Worm (Caenorhabditis elegans): ENCODE results near the gene srg-21.

Gene srg-21

ce11 chrII:3076915-3077314 lies 14.3 kb downstream of the srg-21 start, which contains the start of gene Y25C1A.8:
TSS of gene Y25C1A.8 (minus strand) at chrII:3076959.
- no peak for TF ChIP-seq hlh-8 (tag; optimal IDR thresholded peaks at IDR 0.05)
- peak; percentile 34 for TF ChIP-seq ceh-2 (tag; optimal IDR thresholded peaks at IDR 0.05)
- no peak for TF ChIP-seq pha-4 (tag; optimal IDR thresholded peaks at IDR 0.05)
- peak; percentile 59 for TF ChIP-seq rnt-1 (tag; optimal IDR thresholded peaks at IDR 0.05)
- TF ChIP-seq hlh-30 (tag; optimal IDR thresholded peaks at IDR 0.05; ENCODE audit: insufficient read depth) = peak; percentile 82
- peak; percentile 94 for TF ChIP-seq nfya-1 (tag; optimal IDR thresholded peaks at IDR 0.05)
- no peak for TF ChIP-seq elt-4 (tag; optimal IDR thresholded peaks at IDR 0.05)
- no peak for TF ChIP-seq nhr-232 (tag; optimal IDR thresholded peaks at IDR 0.05)
- TF ChIP-seq ceh-14 (tag; optimal IDR thresholded peaks at IDR 0.05) = peak; percentile 38
- peak; percentile 35 for TF ChIP-seq C08G9.2 (tag; optimal IDR thresholded peaks at IDR 0.05)
- TF ChIP-seq ceh-19 (GFP tag; optimal IDR thresholded peaks at IDR 0.05) = peak; percentile 42
- no peak for TF ChIP-seq dmd-4 (tag; optimal IDR thresholded peaks at IDR 0.05; ENCODE audit: borderline replicate concordance)
- TF ChIP-seq T23F11.4 (GFP tag; optimal IDR thresholded peaks at IDR 0.05) = peak; percentile 41
- peak; percentile 93 for TF ChIP-seq ceh-34 (tag; optimal IDR thresholded peaks at IDR 0.05)
- no peak for TF ChIP-seq hlh-13 (GFP tag; optimal IDR thresholded peaks at IDR 0.05)
- TF ChIP-seq ceh-31 (tag; optimal IDR thresholded peaks at IDR 0.05) = peak; percentile 79
- TF ChIP-seq dve-1 (tag; optimal IDR thresholded peaks at IDR 0.05) = no peak
- TF ChIP-seq unc-55 (GFP tag; optimal IDR thresholded peaks at IDR 0.05) = peak; percentile 71
- no peak for TF ChIP-seq F13H6.1 (tag; optimal IDR thresholded peaks at IDR 0.05)
- TF ChIP-seq tbx-2 (tag; optimal IDR thresholded peaks at IDR 0.05) = peak; percentile 63
- TF ChIP-seq pax-1 (tag; optimal IDR thresholded peaks at IDR 0.05) = no peak
- no peak for TF ChIP-seq K09A11.1 (tag; optimal IDR thresholded peaks at IDR 0.05; ENCODE audit: insufficient read depth)
- peak; percentile 38 for TF ChIP-seq ceh-6 (GFP tag; optimal IDR thresholded peaks at IDR 0.05)
- peak; percentile 15 for TF ChIP-seq unc-86 (tag; optimal IDR thresholded peaks at IDR 0.05)
- peak; percentile 15 for TF ChIP-seq che-1 (tag; optimal IDR thresholded peaks at IDR 0.05)
- TF ChIP-seq pha-2 (tag; optimal IDR thresholded peaks at IDR 0.05) = peak; percentile 26
- no peak for TF ChIP-seq madf-2 (tag; optimal IDR thresholded peaks at IDR 0.05)
- TF ChIP-seq sox-4 (tag; optimal IDR thresholded peaks at IDR 0.05) = peak; percentile 53
- TF ChIP-seq elt-2 (tag; optimal IDR thresholded peaks at IDR 0.05) = peak; percentile 69
- TF ChIP-seq unc-42 (tag; optimal IDR thresholded peaks at IDR 0.05) = peak; percentile 80
- peak; percentile 52; the same call in 1 of the 2 replicates for TF ChIP-seq unc-3 (GFP tag; conservative IDR thresholded peaks at IDR 0.05)
- peak; percentile 38 for TF ChIP-seq unc-3 (tag; optimal IDR thresholded peaks at IDR 0.05)
- TF ChIP-seq mec-3 (tag; optimal IDR thresholded peaks at IDR 0.05; ENCODE audit: borderline replicate concordance) = no peak
- no peak for TF ChIP-seq ztf-16 (tag; optimal IDR thresholded peaks at IDR 0.05)
- peak; percentile 49 for TF ChIP-seq ceh-18 (tag; optimal IDR thresholded peaks at IDR 0.05)
- no peak for TF ChIP-seq fkh-6 (tag; optimal IDR thresholded peaks at IDR 0.05)
- TF ChIP-seq C38D4.7 (GFP tag; optimal IDR thresholded peaks at IDR 0.05) = peak; percentile 20

DNA sequence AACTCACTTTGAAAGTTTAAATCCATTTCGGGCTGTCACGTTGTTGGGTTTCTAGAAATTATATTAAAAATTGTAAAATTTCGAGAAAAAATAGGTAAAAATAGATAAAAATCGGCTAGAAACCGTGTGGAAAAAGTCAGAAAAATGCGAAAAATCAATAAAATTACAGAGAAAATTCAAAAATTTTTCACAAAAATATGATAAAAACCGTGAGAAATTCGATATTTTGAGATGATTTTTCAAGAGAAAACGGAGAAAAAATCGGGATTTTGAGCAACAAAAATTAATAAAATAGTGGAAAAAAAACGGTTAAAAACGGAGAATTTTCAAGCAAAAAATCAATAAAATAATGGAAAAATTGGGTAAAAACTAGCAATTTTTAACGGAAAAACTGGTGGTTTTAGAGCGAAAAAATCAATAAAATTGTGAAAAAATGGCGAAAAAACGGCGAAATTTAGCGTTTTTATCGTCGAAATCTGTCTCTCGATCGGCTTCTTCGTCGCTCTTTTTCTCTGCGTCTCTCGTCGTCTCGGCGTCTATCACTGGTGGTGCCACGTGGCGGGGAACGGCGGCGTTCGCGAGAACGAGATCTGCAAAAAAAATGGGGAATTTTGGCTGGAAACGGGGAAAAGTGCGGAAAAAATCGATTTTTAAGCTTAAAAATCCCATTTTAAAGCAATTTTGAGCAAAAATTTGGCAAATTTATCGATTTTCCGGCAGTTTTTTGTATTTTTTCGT lies 20.0 kb downstream of the srg-21 start, which contains the start of gene Y25C1A.7:
Gene Y25C1A.7 (minus strand): TSS at position 51 of the 738 bp plus-strand sequence.
- TF ChIP-seq pag-3 (tag; optimal IDR thresholded peaks at IDR 0.05; ENCODE audit: borderline replicate concordance) (no peak), Y22D7AL.16 (tag; optimal IDR thresholded peaks at IDR 0.05) (no peak), ceh-24 (tag; optimal IDR thresholded peaks at IDR 0.05) (no peak), ceh-31 (tag; optimal IDR thresholded peaks at IDR 0.05) (no peak), fkh-6 (tag; optimal IDR thresholded peaks at IDR 0.05) (no peak), zip-5 (tag; optimal IDR thresholded peaks at IDR 0.05) (no peak), ceh-34 (tag; optimal IDR thresholded peaks at IDR 0.05) (no peak)
